Fruit fly (Drosophila melanogaster) whole organism, pupa: ENCODE results near the gene CG14252.

ENCODE experiments used
- CG10348 ChIP-seq: fragments of 200-800 bp; sonication (Bioruptor generic); IDR thresholded peaks from 2 replicates; pipeline ENCODE4 v1.3.6; 2022; ENCODE audit warnings: missing biosample characterization, missing genetic modification characterization
- CG12605 ChIP-seq: fragments of 200-800 bp; sonication (Bioruptor generic); IDR thresholded peaks from 2 replicates; pipeline ENCODE4 v1.3.6; 2022; ENCODE audit warnings: missing biosample characterization, missing genetic modification characterization
- CG13204 ChIP-seq: fragments of 200-800 bp; sonication (Bioruptor generic); optimal IDR thresholded peaks from 2 replicates; lab custom pipeline; 2018; ENCODE audit warnings: missing biosample characterization, mild to moderate bottlenecking, missing genetic modification characterization, moderate library complexity
- CG14655 ChIP-seq: fragments of 200-800 bp; sonication (Bioruptor generic); optimal IDR thresholded peaks from 3 replicates; lab custom pipeline; 2017; ENCODE audit warnings: mild to moderate bottlenecking, missing biosample characterization, missing genetic modification reagents, missing genetic modification characterization
- CG15710 ChIP-seq: fragments of 200-800 bp; sonication (Bioruptor generic); optimal IDR thresholded peaks from 2 replicates; lab custom pipeline; 2018; ENCODE audit warnings: missing biosample characterization, mild to moderate bottlenecking, missing genetic modification characterization, moderate library complexity
- CG17806 ChIP-seq: fragments of 200-800 bp; sonication (Bioruptor generic); optimal IDR thresholded peaks from 2 replicates; lab custom pipeline; 2018; ENCODE audit warnings: missing biosample characterization, mild to moderate bottlenecking, missing genetic modification characterization, moderate library complexity
- CG32121 ChIP-seq: fragments of 200-800 bp; sonication (Bioruptor generic); IDR thresholded peaks from 2 replicates; pipeline ENCODE4 v1.3.6; 2022; ENCODE audit warnings: missing biosample characterization, missing genetic modification characterization
- CG34367 ChIP-seq: fragments of 200-800 bp; sonication (Bioruptor generic); optimal IDR thresholded peaks from 2 replicates; lab custom pipeline; 2018; ENCODE audit warnings: missing biosample characterization, mild to moderate bottlenecking, missing genetic modification characterization
- CG4496 ChIP-seq: fragments of 200-800 bp; sonication (Bioruptor generic); IDR thresholded peaks from 3 replicates; pipeline ENCODE4 v1.3.6; 2022; ENCODE audit warnings: missing biosample characterization, missing genetic modification characterization
- CG8159 ChIP-seq: fragments of 200-800 bp; sonication (Bioruptor generic); optimal IDR thresholded peaks from 3 replicates; lab custom pipeline; 2018; ENCODE audit warnings: missing biosample characterization, mild to moderate bottlenecking, missing genetic modification characterization, moderate library complexity
- CG8301 ChIP-seq: fragments of 200-800 bp; sonication (Bioruptor generic); optimal IDR thresholded peaks from 2 replicates; lab custom pipeline; 2018; ENCODE audit warnings: missing biosample characterization, mild to moderate bottlenecking, missing genetic modification characterization
- CG9948 ChIP-seq: fragments of 200-800 bp; sonication (Bioruptor generic); optimal IDR thresholded peaks from 2 replicates; lab custom pipeline; 2018; ENCODE audit warnings: missing biosample characterization, mild to moderate bottlenecking, missing genetic modification characterization, moderate library complexity
- D1 ChIP-seq: fragments of 200-800 bp; sonication (Bioruptor generic); optimal IDR thresholded peaks from 2 replicates; lab custom pipeline; 2018; ENCODE audit warnings: missing biosample characterization, mild to moderate bottlenecking, missing genetic modification characterization, moderate library complexity
- EcR ChIP-seq: fragments of 200-800 bp; sonication (Bioruptor generic); optimal IDR thresholded peaks from 3 replicates; lab custom pipeline; 2019; ENCODE audit warnings: missing biosample characterization, missing genetic modification characterization, mild to moderate bottlenecking, moderate library complexity, missing genetic modification reagents
- Ets98B ChIP-seq: fragments of 200-800 bp; sonication (Bioruptor generic); IDR thresholded peaks from 2 replicates; pipeline ENCODE4 v1.3.6; 2022; ENCODE audit warnings: missing biosample characterization, missing genetic modification characterization
- Pif1A ChIP-seq: fragments of 200-800 bp; sonication (Bioruptor generic); optimal IDR thresholded peaks from 3 replicates; lab custom pipeline; 2016; ENCODE audit warnings: missing biosample characterization, missing genetic modification characterization
- Pif1B ChIP-seq: fragments of 200-800 bp; sonication (Bioruptor generic); optimal IDR thresholded peaks from 3 replicates; lab custom pipeline; 2016; ENCODE audit warnings: missing biosample characterization, missing genetic modification characterization
- Snoo ChIP-seq: fragments of 200-800 bp; sonication (Bioruptor generic); optimal IDR thresholded peaks from 3 replicates; lab custom pipeline; 2017; ENCODE audit warnings: missing biosample characterization, mild to moderate bottlenecking, missing genetic modification characterization, inconsistent platforms
- fd96Ca ChIP-seq: fragments of 200-800 bp; sonication (Bioruptor generic); IDR thresholded peaks from 3 replicates; pipeline ENCODE4 v1.3.6; 2022; ENCODE audit warnings: missing biosample characterization, missing genetic modification characterization
- gl ChIP-seq: fragments of 200-800 bp; sonication (Bioruptor generic); optimal IDR thresholded peaks from 2 replicates; lab custom pipeline; 2018; ENCODE audit warnings: missing biosample characterization, mild to moderate bottlenecking, missing genetic modification characterization
- rn ChIP-seq: fragments of 200-800 bp; sonication (Bioruptor generic); IDR thresholded peaks from 2 replicates; pipeline ENCODE4 v1.3.6; 2022; ENCODE audit warnings: missing biosample characterization, missing genetic modification characterization

The CG14252 gene

DNA sequence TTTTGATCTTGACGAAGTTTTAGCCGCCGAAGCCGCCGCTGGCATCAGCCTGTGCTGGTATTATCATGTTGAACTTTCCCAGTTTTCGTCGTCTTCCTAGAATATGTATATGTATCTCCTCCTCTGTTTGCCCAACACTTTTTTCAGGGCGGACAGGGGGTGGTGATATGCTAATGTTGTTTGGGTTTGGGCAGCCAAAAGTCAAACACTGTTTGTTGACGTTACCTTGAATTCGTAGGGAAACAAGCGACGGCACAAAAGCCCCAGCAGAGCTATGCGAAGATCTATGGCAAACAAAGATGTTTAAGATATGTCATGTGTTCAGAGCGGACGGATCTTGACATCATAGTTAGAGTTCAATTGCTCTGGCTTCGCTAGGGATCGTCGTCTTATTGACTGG, 36.6 kb upstream of the CG14252 start:
- TF ChIP-seq CG8159 = no peak
- TF ChIP-seq CG32121 (GFP tag; lab: Robert Waterston, UW) = no peak
- no peak for TF ChIP-seq CG14655 (GFP tag; lab: Kevin White, UChicago)
- no peak for TF ChIP-seq CG10348 (GFP tag; lab: Robert Waterston, UW)
- no peak for TF ChIP-seq fd96Ca (GFP tag; lab: Robert Waterston, UW)
- no peak for TF ChIP-seq Snoo (tag; lab: Kevin White, UChicago)
- TF ChIP-seq CG15710 = no peak
- no peak for TF ChIP-seq CG4496 (GFP tag; lab: Robert Waterston, UW)
- TF ChIP-seq gl (tag; lab: Kevin White, UChicago) = no peak
- TF ChIP-seq D1 (tag; lab: Kevin White, UChicago) = no peak
- TF ChIP-seq CG17806 (tag; lab: Kevin White, UChicago) = no peak
- no peak for TF ChIP-seq CG8301 (tag; lab: Kevin White, UChicago)
- TF ChIP-seq rn (GFP tag; lab: Robert Waterston, UW) = no peak
- no peak for TF ChIP-seq CG13204 (GFP tag; lab: Kevin White, UChicago)
- no peak for TF ChIP-seq Pif1B (GFP tag; lab: Kevin White, UChicago)
- no peak for TF ChIP-seq Pif1A (GFP tag; lab: Kevin White, UChicago)
- TF ChIP-seq CG34367 = no peak
- TF ChIP-seq EcR = no peak
- TF ChIP-seq CG12605 (GFP tag; lab: Robert Waterston, UW) = no peak

DNA sequence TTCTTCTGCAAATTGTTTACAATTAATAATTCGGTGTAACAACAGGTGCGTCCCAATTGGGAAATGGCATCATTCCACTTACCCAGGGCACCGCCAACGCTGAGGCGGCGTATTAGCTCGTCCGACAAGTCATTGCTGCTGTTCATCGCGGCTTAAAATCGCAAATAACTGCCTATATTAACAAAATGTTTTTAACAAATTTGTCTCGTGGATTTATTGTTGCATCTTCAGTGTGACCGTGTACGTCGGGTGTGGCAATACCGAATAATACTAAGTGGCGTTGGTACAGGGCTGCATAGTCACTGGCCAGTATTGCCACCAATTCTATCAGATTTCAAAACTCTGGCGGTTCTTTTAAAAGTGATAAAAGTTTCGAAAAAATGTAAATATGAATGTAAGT, 32.7 kb upstream of the CG14252 start, which contains the start of gene Ets97D:
Ets97D (minus strand) TSS at position 272 of the 400 bp plus-strand sequence.
- TF ChIP-seq CG15710 (no peak), CG12605 (GFP tag; lab: Robert Waterston, UW) (0 out of 2 replicates have a peak, but pooled peaks have one; percentile 25)

DNA sequence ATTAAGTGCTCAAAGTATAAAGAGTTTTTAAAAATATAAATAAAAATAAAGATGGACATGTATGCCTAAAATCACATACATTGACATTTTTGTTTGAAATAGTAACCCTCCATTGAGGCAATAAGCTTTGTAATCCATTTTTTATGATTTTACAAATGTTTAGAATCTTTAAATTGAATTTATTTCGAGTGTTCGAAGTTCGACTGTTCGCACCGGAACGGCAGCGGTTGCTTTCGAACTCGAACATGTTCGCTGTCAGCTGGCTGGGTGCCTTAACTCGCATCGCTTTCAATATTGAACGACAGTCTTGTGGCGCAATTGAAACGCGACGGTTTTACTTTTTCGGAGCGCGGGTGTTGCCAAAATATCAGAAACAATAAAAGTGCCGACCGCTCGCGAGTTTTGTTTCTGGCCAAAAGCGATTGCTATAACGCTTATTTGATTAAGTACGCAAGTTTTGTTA, 29.8 kb upstream of the CG14252 start, which contains the start of gene CG46339:
CG46339 (plus strand) TSS at position 299 of the 463 bp plus-strand sequence.
- TF ChIP-seq Snoo (tag; lab: Kevin White, UChicago) (peak; percentile 16), CG34367 (no peak), CG12605 (GFP tag; lab: Robert Waterston, UW) (peak; percentile 73), CG13204 (GFP tag; lab: Kevin White, UChicago) (peak; percentile 57), CG15710 (no peak), D1 (tag; lab: Kevin White, UChicago) (peak; percentile 61), rn (GFP tag; lab: Robert Waterston, UW) (no peak), CG14655 (GFP tag; lab: Kevin White, UChicago) (no peak), CG8159 (peak; percentile 31), CG17806 (tag; lab: Kevin White, UChicago) (peak; percentile 52), CG8301 (tag; lab: Kevin White, UChicago) (peak; percentile 58), gl (tag; lab: Kevin White, UChicago) (peak; percentile 9), CG32121 (GFP tag; lab: Robert Waterston, UW) (peak; percentile 59; the same call in 1 of the 2 replicates), CG9948 (tag; lab: Kevin White, UChicago) (peak; percentile 36), Pif1A (GFP tag; lab: Kevin White, UChicago) (no peak), Pif1B (GFP tag; lab: Kevin White, UChicago) (peak; percentile 23), fd96Ca (GFP tag; lab: Robert Waterston, UW) (no peak), CG10348 (GFP tag; lab: Robert Waterston, UW) (no peak), CG4496 (GFP tag; lab: Robert Waterston, UW) (peak; percentile 78), Ets98B (peak; percentile 86), EcR (no peak)

DNA sequence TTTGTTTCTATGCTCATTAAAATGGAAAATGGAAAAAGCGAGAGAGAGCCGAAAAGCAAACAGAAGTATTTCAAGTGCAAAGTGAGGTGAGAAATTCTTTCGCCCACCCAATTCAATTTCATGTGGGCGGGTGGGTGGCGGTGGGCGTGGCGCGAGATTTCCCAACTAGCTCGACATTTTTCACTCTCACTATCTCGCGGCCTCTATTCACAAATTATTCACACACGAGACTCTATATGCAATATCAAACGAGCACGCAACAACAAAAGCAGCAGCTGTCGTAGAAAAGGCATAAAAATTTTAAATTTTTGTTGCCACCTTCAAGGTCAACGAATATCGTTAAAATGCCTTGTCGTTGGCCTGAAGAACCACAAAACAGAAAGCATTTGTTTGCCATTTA, 26.5 kb upstream of the CG14252 start:
- TF ChIP-seq CG13204 (GFP tag; lab: Kevin White, UChicago) (no peak), Ets98B (no peak), CG4496 (GFP tag; lab: Robert Waterston, UW) (no peak), CG34367 (no peak), CG8301 (tag; lab: Kevin White, UChicago) (no peak), CG32121 (GFP tag; lab: Robert Waterston, UW) (no peak), CG8159 (no peak), Pif1B (GFP tag; lab: Kevin White, UChicago) (no peak)

DNA sequence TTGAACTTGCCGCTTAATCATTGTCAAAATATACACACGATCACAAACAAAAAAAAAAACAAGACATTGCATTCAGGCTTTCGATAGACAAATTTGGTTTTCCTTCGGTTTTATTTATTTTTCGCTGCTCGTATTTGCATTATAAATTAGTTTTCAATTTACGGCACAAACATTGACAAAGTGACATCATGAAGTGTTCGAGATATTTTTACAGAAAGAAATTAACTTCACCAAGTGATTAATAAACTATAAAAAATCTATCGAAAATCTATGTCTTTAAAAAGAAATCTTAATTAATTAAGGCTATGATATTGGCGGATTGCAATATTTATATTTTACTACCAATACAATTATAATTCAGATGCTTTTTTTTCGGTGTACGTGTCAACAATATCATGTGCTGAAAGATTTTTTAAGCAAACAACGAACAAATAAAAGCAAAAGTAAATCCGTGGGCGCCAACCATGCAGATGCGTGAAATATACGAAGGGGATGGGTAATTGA, 21.5 kb upstream of the CG14252 start:
- TF ChIP-seq CG14655 (GFP tag; lab: Kevin White, UChicago) = peak; percentile 30
- TF ChIP-seq CG10348 (GFP tag; lab: Robert Waterston, UW) = no peak
- TF ChIP-seq Pif1A (GFP tag; lab: Kevin White, UChicago) = peak; percentile 11
- TF ChIP-seq gl (tag; lab: Kevin White, UChicago) = no peak
- TF ChIP-seq CG32121 (GFP tag; lab: Robert Waterston, UW) = no peak
- TF ChIP-seq CG13204 (GFP tag; lab: Kevin White, UChicago) = no peak
- peak; percentile 18 for TF ChIP-seq Snoo (tag; lab: Kevin White, UChicago)
- TF ChIP-seq Pif1B (GFP tag; lab: Kevin White, UChicago) = no peak
- TF ChIP-seq CG4496 (GFP tag; lab: Robert Waterston, UW) = no peak
- TF ChIP-seq CG15710 = no peak

DNA sequence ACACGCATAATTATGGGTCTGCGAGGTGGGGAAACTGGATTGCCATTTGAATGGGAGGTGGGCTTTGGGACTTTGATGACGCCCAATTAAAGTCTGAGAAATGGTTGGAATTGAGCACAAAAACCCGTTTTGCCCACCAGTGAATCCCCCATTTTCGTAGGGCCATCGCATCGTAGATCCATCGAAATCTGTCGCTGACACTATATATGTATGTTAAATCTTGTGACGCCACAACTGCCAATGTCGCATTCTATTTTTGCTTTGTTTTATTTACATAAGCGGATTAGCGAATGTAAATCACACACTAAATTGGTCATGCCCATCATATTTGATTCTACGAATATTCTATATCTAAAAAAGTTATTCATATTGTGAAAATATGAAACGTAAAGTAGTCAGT, 18.9 kb upstream of the CG14252 start:
- TF ChIP-seq rn (GFP tag; lab: Robert Waterston, UW) = no peak
- TF ChIP-seq CG12605 (GFP tag; lab: Robert Waterston, UW) = no peak
